Worm (Caenorhabditis elegans): ENCODE results near the gene Y69A2AL.2.

DNA sequence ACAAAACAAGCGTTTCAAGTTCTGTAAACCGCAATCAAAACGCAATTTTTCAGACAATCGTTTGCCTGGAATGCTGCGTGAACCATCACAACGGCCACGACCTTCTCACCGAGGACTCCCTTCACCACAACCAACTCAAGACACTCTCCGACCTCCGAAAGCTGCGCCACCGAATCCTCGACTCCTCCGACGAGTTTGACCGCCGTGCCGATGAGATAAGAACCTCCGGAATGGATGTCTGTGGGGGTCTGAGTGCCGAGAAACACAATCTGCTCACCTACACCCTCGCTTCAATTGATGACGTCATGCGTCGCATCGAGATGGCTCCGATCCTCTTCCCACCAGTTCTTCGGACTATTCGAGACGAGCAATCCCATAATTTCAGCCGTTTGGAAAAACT is 47.7 kb upstream of the Y69A2AL.2 start:
- TF ChIP-seq flt-1 (GFP tag; IDR thresholded peaks at IDR 0.05) (no peak), tab-1 (GFP tag; IDR thresholded peaks at IDR 0.05) (no peak), T22C8.4 (GFP tag; IDR thresholded peaks at IDR 0.05) (no peak)
